Worm (Caenorhabditis elegans): ENCODE data around the gene fem-2.

DNA sequence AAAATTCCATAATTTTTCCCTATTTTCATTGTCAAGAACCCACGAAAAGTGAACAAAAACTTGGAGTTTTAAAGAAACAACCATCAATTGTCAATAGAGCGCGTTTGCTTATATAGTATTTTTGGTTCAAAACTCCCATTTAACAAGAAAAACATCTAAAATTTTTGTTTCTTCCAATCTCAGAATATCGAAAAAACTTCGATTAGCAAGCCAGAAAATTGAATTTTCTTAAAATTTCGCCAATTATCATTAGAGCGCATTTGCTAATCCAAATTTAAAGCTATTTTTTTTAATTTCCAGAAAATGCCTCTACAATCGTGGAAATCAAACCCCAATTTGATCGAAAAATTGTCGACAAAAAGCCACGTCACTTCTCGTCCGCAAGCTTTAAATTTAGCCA is 12.0 kb upstream of the fem-2 start, which contains the start of gene orai-1:
- no peak for TF ChIP-seq zag-1 (tag; optimal IDR thresholded peaks at IDR 0.05)
- no peak for TF ChIP-seq unc-39 (tag; optimal IDR thresholded peaks at IDR 0.05)
- no peak for TF ChIP-seq nhr-77 (tag; optimal IDR thresholded peaks at IDR 0.05)
- TF ChIP-seq Y55F3AM.14 (GFP tag; optimal IDR thresholded peaks at IDR 0.05), result no peak
- TF ChIP-seq fos-1 (tag; optimal IDR thresholded peaks at IDR 0.05), result no peak
- no peak for TF ChIP-seq elt-1 (tag; optimal IDR thresholded peaks at IDR 0.05)
- TF ChIP-seq mdl-1 (tag; optimal IDR thresholded peaks at IDR 0.05), result no peak
- no peak for TF ChIP-seq aly-2 (tag; optimal IDR thresholded peaks at IDR 0.05)
- no peak for TF ChIP-seq ama-1 (optimal IDR thresholded peaks at IDR 0.05)
- TF ChIP-seq nhr-23 (tag; optimal IDR thresholded peaks at IDR 0.05), result no peak
- no peak for TF ChIP-seq lin-13 (GFP tag; optimal IDR thresholded peaks at IDR 0.05)
- TF ChIP-seq sem-4 (tag; optimal IDR thresholded peaks at IDR 0.05), result no peak
- no peak for TF ChIP-seq dmd-4 (tag; optimal IDR thresholded peaks at IDR 0.05)
- TF ChIP-seq nhr-21 (tag; optimal IDR thresholded peaks at IDR 0.05), result no peak
